Worm (Caenorhabditis elegans) whole organism, early embryonic: Measurements from ENCODE around the gene inx-2.

Experiments
- B0310.2 ChIP-seq: sonication (generic microtip); optimal IDR thresholded peaks from 2 replicates; lab custom pipeline; 2016; ENCODE audit warnings: mild to moderate bottlenecking, missing genetic modification characterization, missing compliant biosample characterization
- F13C5.2 ChIP-seq: sonication (generic microtip); optimal IDR thresholded peaks from 2 replicates; lab custom pipeline; 2017; ENCODE audit warnings: mild to moderate bottlenecking, missing genetic modification characterization, inconsistent platforms, missing compliant biosample characterization
- aly-1 ChIP-seq: sonication (generic microtip); optimal IDR thresholded peaks from 2 replicates; lab custom pipeline; 2016; ENCODE audit warnings: missing genetic modification characterization, missing compliant biosample characterization
- ama-1 ChIP-seq: fragments of 150-350 bp; optimal IDR thresholded peaks from 2 replicates; lab custom pipeline; 2014
- ceh-13 ChIP-seq: fragments of 200-800 bp; sonication (Bioruptor generic); optimal IDR thresholded peaks from 2 replicates; lab custom pipeline; 2018; ENCODE audit warnings: mild to moderate bottlenecking, missing genetic modification characterization, missing compliant biosample characterization
- ceh-36 ChIP-seq: sonication (generic microtip); optimal IDR thresholded peaks from 2 replicates; lab custom pipeline; 2016; ENCODE audit warnings: missing genetic modification characterization, inconsistent platforms, missing compliant biosample characterization
- ets-7 ChIP-seq: sonication (generic microtip); optimal IDR thresholded peaks from 2 replicates; lab custom pipeline; 2016; ENCODE audit warnings: missing genotype, missing genetic modification characterization, missing compliant biosample characterization
- flt-1 ChIP-seq: fragments of 200-800 bp; sonication (Bioruptor generic); IDR thresholded peaks from 2 replicates; pipeline ENCODE4 v1.3.6; 2022; ENCODE audit warnings: missing genetic modification characterization, missing compliant biosample characterization
- hmbx-1 ChIP-seq: sonication (generic microtip); optimal IDR thresholded peaks from 2 replicates; lab custom pipeline; 2016; ENCODE audit warnings: mild to moderate bottlenecking, missing genetic modification characterization, missing compliant biosample characterization
- hmg-4 ChIP-seq: fragments of 200-800 bp; sonication (Bioruptor generic); optimal IDR thresholded peaks from 2 replicates; lab custom pipeline; 2018; ENCODE audit warnings: mild to moderate bottlenecking, missing genetic modification characterization, missing compliant biosample characterization
- hnd-1 ChIP-seq: sonication (generic microtip); optimal IDR thresholded peaks from 2 replicates; lab custom pipeline; 2016; ENCODE audit warnings: missing genetic modification characterization, missing compliant biosample characterization
- pes-1 ChIP-seq: fragments of 200-800 bp; sonication (Bioruptor generic); IDR thresholded peaks from 2 replicates; pipeline ENCODE4 v1.3.6; 2022; ENCODE audit warnings: missing genetic modification reagents, missing genetic modification characterization, missing compliant biosample characterization
- scrt-1 ChIP-seq: fragments of 200-800 bp; sonication (Bioruptor generic); IDR thresholded peaks from 2 replicates; pipeline ENCODE4 v1.3.6; 2022; ENCODE audit warnings: missing genetic modification characterization, missing compliant biosample characterization
- sea-1 ChIP-seq: fragments of 200-800 bp; sonication (Bioruptor generic); conservative IDR thresholded peaks from 2 replicates; pipeline ENCODE4 v1.3.6; 2022; ENCODE audit warnings: missing genetic modification characterization, missing compliant biosample characterization
- tbx-11 ChIP-seq: fragments of 200-800 bp; sonication (Bioruptor generic); IDR thresholded peaks from 2 replicates; pipeline ENCODE4 v1.3.6; 2022; ENCODE audit warnings: missing genetic modification characterization, missing compliant biosample characterization
- tbx-37 ChIP-seq: fragments of 200-800 bp; sonication (Bioruptor generic); conservative IDR thresholded peaks from 2 replicates; pipeline ENCODE4 v1.3.6; 2022; ENCODE audit warnings: missing genetic modification reagents, missing genetic modification characterization, missing compliant biosample characterization
- tra-4 ChIP-seq: sonication (generic microtip); optimal IDR thresholded peaks from 2 replicates; lab custom pipeline; 2017; ENCODE audit warnings: missing genetic modification characterization, missing compliant biosample characterization

inx-2 gene

ce11 chrX:11296683-11297365 is at the start of gene inx-2:
inx-2 (minus strand) TSS chrX:11296733.
- no peak for TF ChIP-seq F13C5.2 (tag; lab: Kevin White, UChicago)
- no peak for TF ChIP-seq flt-1
- no peak for TF ChIP-seq tra-4 (tag; lab: Kevin White, UChicago)
- TF ChIP-seq scrt-1 (GFP tag; lab: Robert Waterston, UW), result no peak
- TF ChIP-seq ceh-13 (GFP tag; lab: Kevin White, UChicago), result no peak
- peak; percentile 61 for TF ChIP-seq hmg-4 (GFP tag; lab: Kevin White, UChicago)

ce11 chrX:11346155-11346554 is 49.6 kb upstream of the inx-2 start, which contains the start of gene oct-2:
oct-2 (plus strand) TSS chrX:11346455.
- TF ChIP-seq ets-7 (tag; lab: Kevin White, UChicago), result no peak
- TF ChIP-seq ama-1 (lab: Kevin White, UChicago), result no peak
- no peak for TF ChIP-seq tbx-11
- no peak for TF ChIP-seq hnd-1 (tag; lab: Kevin White, UChicago)
- TF ChIP-seq scrt-1 (GFP tag; lab: Robert Waterston, UW), result no peak
- no peak for TF ChIP-seq sea-1 (GFP tag; lab: Robert Waterston, UW)
- no peak for TF ChIP-seq ceh-36 (tag; lab: Kevin White, UChicago)
- TF ChIP-seq B0310.2 (tag; lab: Kevin White, UChicago), result no peak

ce11 chrX:11345471-11345870 is 48.9 kb upstream of the inx-2 start:
- TF ChIP-seq aly-1 (tag; lab: Kevin White, UChicago), result no peak
- TF ChIP-seq B0310.2 (tag; lab: Kevin White, UChicago), result no peak
- TF ChIP-seq hmbx-1 (tag; lab: Kevin White, UChicago), result no peak
- no peak for TF ChIP-seq tbx-37 (GFP tag; lab: Robert Waterston, UW)
- no peak for TF ChIP-seq tra-4 (tag; lab: Kevin White, UChicago)
- no peak for TF ChIP-seq scrt-1 (GFP tag; lab: Robert Waterston, UW)
- no peak for TF ChIP-seq hmg-4 (GFP tag; lab: Kevin White, UChicago)
- TF ChIP-seq F13C5.2 (tag; lab: Kevin White, UChicago), result no peak
- no peak for TF ChIP-seq ets-7 (tag; lab: Kevin White, UChicago)

ce11 chrX:11344899-11345298 is 48.4 kb upstream of the inx-2 start:
- no peak for TF ChIP-seq ets-7 (tag; lab: Kevin White, UChicago)
- TF ChIP-seq hmbx-1 (tag; lab: Kevin White, UChicago), result no peak
- TF ChIP-seq tbx-37 (GFP tag; lab: Robert Waterston, UW), result no peak
- no peak for TF ChIP-seq tbx-11
- TF ChIP-seq ceh-13 (GFP tag; lab: Kevin White, UChicago), result no peak
- no peak for TF ChIP-seq pes-1 (GFP tag; lab: Robert Waterston, UW)
- no peak for TF ChIP-seq flt-1
- TF ChIP-seq scrt-1 (GFP tag; lab: Robert Waterston, UW), result no peak
- no peak for TF ChIP-seq hmg-4 (GFP tag; lab: Kevin White, UChicago)
- TF ChIP-seq hnd-1 (tag; lab: Kevin White, UChicago), result no peak
- TF ChIP-seq tra-4 (tag; lab: Kevin White, UChicago), result no peak
- no peak for TF ChIP-seq B0310.2 (tag; lab: Kevin White, UChicago)
- no peak for TF ChIP-seq F13C5.2 (tag; lab: Kevin White, UChicago)
- no peak for TF ChIP-seq ceh-36 (tag; lab: Kevin White, UChicago)
- TF ChIP-seq sea-1 (GFP tag; lab: Robert Waterston, UW), result no peak
- no peak for TF ChIP-seq ama-1 (lab: Kevin White, UChicago)
- TF ChIP-seq aly-1 (tag; lab: Kevin White, UChicago), result no peak

- TF ChIP-seq scrt-1 (GFP tag; lab: Robert Waterston, UW) (no peak), sea-1 (GFP tag; lab: Robert Waterston, UW) (no peak), ets-7 (tag; lab: Kevin White, UChicago) (no peak), hmg-4 (GFP tag; lab: Kevin White, UChicago) (no peak), flt-1 (no peak), pes-1 (GFP tag; lab: Robert Waterston, UW) (no peak), tbx-11 (no peak), aly-1 (tag; lab: Kevin White, UChicago) (no peak), F13C5.2 (tag; lab: Kevin White, UChicago) (no peak), ceh-36 (tag; lab: Kevin White, UChicago) (no peak), hmbx-1 (tag; lab: Kevin White, UChicago) (no peak), tbx-37 (GFP tag; lab: Robert Waterston, UW) (no peak), hnd-1 (tag; lab: Kevin White, UChicago) (no peak), ceh-13 (GFP tag; lab: Kevin White, UChicago) (no peak), B0310.2 (tag; lab: Kevin White, UChicago) (no peak), tra-4 (tag; lab: Kevin White, UChicago) (no peak)
Observed at ce11 chrX:11340478-11340877, 43.9 kb upstream of the inx-2 start.

- TF ChIP-seq F13C5.2 (tag; lab: Kevin White, UChicago) (no peak), tbx-37 (GFP tag; lab: Robert Waterston, UW) (0 out of 2 replicates have a peak, but pooled peaks have one; percentile 12), aly-1 (tag; lab: Kevin White, UChicago) (peak; percentile 60), B0310.2 (tag; lab: Kevin White, UChicago) (no peak), hmg-4 (GFP tag; lab: Kevin White, UChicago) (peak; percentile 33)
Observed at ce11 chrX:11339375-11339924, 42.9 kb upstream of the inx-2 start, which contains the start of gene aco-1. aco-1 (plus strand) TSS chrX:11339874.

ce11 chrX:11337783-11338182 is 41.2 kb upstream of the inx-2 start, which contains the start of gene gcy-9:
gcy-9 (minus strand) TSS chrX:11337883.
- TF ChIP-seq tbx-11 (no peak), B0310.2 (tag; lab: Kevin White, UChicago) (no peak), aly-1 (tag; lab: Kevin White, UChicago) (no peak)
